Worm (Caenorhabditis elegans): ENCODE results near the gene str-27.

Gene str-27

DNA sequence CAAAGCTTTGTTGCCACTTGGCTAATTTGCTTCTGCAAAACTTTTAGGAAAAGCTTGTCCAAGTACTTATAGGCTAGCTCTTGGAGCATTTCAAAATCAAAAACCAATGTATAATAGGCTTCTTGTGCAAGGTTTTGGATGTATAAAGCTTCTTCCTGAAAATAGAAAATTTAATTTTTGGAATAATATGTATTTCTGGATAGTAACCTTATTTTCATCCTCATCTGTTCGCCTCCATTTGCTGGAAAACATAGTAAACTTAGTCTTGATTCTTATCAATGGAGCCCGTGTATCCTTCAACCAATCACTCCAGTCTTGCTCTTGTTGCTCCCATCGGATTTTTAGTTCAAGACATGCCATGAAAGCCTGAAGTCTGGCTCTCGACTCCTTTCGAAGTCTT is 18.9 kb downstream of the str-27 start, which contains the start of gene Y6E2A.4:
Gene Y6E2A.4, minus strand, starts transcription at position 101 of the 400 bp plus-strand sequence.
- TF ChIP-seq mep-1 (tag; optimal IDR thresholded peaks at IDR 0.05) (no peak), unc-120 (tag; optimal IDR thresholded peaks at IDR 0.05; ENCODE audit: poor library complexity, severe bottlenecking) (no peak), hlh-1 (tag; optimal IDR thresholded peaks at IDR 0.05) (no peak), nhr-12 (tag; optimal IDR thresholded peaks at IDR 0.05) (no peak), snpc-4 (tag; optimal IDR thresholded peaks at IDR 0.05) (no peak), mls-2 (tag; optimal IDR thresholded peaks at IDR 0.05) (no peak), cnd-1 (tag; optimal IDR thresholded peaks at IDR 0.05) (no peak), ceh-39 (tag; optimal IDR thresholded peaks at IDR 0.05) (no peak), nhr-76 (tag; optimal IDR thresholded peaks at IDR 0.05) (no peak), elt-1 (tag; optimal IDR thresholded peaks at IDR 0.05; ENCODE audit: borderline replicate concordance, insufficient read depth) (no peak), flh-1 (GFP tag; optimal IDR thresholded peaks at IDR 0.05) (no peak), ham-2 (GFP tag; optimal IDR thresholded peaks at IDR 0.05) (no peak), tbx-8 (GFP tag; optimal IDR thresholded peaks at IDR 0.05) (no peak), blmp-1 (tag; optimal IDR thresholded peaks at IDR 0.05) (no peak), M03D4.4 (tag; optimal IDR thresholded peaks at IDR 0.05) (no peak), nhr-237 (tag; optimal IDR thresholded peaks at IDR 0.05) (no peak), drap-1 (GFP tag; optimal IDR thresholded peaks at IDR 0.05) (no peak)

DNA sequence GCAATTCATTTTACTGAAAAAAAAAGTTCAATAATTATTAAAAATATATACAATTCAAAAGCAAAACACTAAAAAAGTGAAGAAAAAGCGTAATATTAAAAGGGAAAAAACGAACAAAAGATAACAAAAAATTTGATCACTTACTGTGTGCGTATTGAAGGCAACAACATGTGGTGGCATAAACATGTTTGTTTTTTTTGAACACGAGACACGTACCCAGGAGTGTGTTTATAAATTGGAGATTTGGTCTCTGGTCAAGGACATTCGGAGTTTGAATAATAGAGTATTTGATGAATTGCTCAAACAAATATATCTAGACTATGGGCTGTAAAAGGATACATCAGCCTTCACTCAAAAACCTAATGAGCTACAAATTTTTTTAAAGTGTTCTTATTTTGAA is 20.0 kb downstream of the str-27 start:
- TF ChIP-seq unc-120 (tag; optimal IDR thresholded peaks at IDR 0.05; ENCODE audit: poor library complexity, severe bottlenecking) (no peak), pha-4 (tag; optimal IDR thresholded peaks at IDR 0.05) (no peak), drap-1 (GFP tag; optimal IDR thresholded peaks at IDR 0.05) (no peak), elt-1 (tag; optimal IDR thresholded peaks at IDR 0.05; ENCODE audit: borderline replicate concordance, insufficient read depth) (no peak), lin-13 (tag; optimal IDR thresholded peaks at IDR 0.05) (no peak), sptf-1 (tag; optimal IDR thresholded peaks at IDR 0.05) (no peak), unc-39 (tag; optimal IDR thresholded peaks at IDR 0.05) (no peak), ham-2 (GFP tag; optimal IDR thresholded peaks at IDR 0.05) (no peak), nhr-237 (tag; optimal IDR thresholded peaks at IDR 0.05) (no peak), nhr-28 (tag; optimal IDR thresholded peaks at IDR 0.05) (no peak), nhr-76 (tag; optimal IDR thresholded peaks at IDR 0.05) (no peak), snpc-4 (tag; optimal IDR thresholded peaks at IDR 0.05) (no peak), ces-1 (GFP tag; optimal IDR thresholded peaks at IDR 0.05) (no peak), flh-1 (GFP tag; optimal IDR thresholded peaks at IDR 0.05) (no peak), cnd-1 (tag; optimal IDR thresholded peaks at IDR 0.05) (no peak), ztf-11 (tag; optimal IDR thresholded peaks at IDR 0.05) (no peak), lsy-2 (tag; optimal IDR thresholded peaks at IDR 0.05) (no peak), mab-5 (tag; optimal IDR thresholded peaks at IDR 0.05) (no peak), sem-2 (GFP tag; optimal IDR thresholded peaks at IDR 0.05) (no peak), mls-2 (tag; optimal IDR thresholded peaks at IDR 0.05) (no peak)

DNA sequence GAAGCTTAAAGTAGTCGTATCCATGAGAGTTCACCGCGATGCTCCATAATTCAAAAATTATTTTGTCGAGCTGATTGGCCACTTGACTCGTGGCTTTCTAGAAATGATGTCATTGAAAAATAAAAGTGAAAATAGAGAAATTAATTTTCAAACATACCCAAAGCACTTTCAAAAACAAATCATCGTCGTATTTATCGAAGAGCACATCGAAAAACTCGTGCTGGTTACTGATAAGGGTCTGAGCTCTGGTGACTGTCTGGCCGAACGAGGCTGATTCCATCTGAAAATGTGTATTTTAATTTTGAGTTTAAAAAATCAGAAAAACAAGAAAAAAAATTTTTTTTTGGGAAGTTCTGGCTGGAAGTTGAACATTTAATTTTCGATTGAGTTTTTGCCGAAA is 23.2 kb downstream of the str-27 start:
- no peak for TF ChIP-seq sptf-1 (tag; optimal IDR thresholded peaks at IDR 0.05)
- no peak for TF ChIP-seq elt-3 (tag; optimal IDR thresholded peaks at IDR 0.05)
- no peak for TF ChIP-seq ztf-11 (tag; optimal IDR thresholded peaks at IDR 0.05)
- no peak for TF ChIP-seq sem-2 (GFP tag; optimal IDR thresholded peaks at IDR 0.05)
- no peak for TF ChIP-seq nhr-237 (tag; optimal IDR thresholded peaks at IDR 0.05)
- no peak for TF ChIP-seq mab-5 (tag; optimal IDR thresholded peaks at IDR 0.05)
- no peak for TF ChIP-seq nhr-28 (tag; optimal IDR thresholded peaks at IDR 0.05)
- no peak for TF ChIP-seq ham-2 (GFP tag; optimal IDR thresholded peaks at IDR 0.05)
- TF ChIP-seq ceh-39 (tag; optimal IDR thresholded peaks at IDR 0.05): no peak
- TF ChIP-seq unc-39 (tag; optimal IDR thresholded peaks at IDR 0.05): no peak

ce11 chrV:15711898-15712297 is 23.7 kb downstream of the str-27 start, which contains the start of gene str-101:
str-101 (minus strand) TSS chrV:15711998.
- no peak for TF ChIP-seq drap-1 (GFP tag; optimal IDR thresholded peaks at IDR 0.05)
- no peak for TF ChIP-seq ham-2 (GFP tag; optimal IDR thresholded peaks at IDR 0.05)
- no peak for TF ChIP-seq lin-32 (GFP tag; optimal IDR thresholded peaks at IDR 0.05)
- no peak for TF ChIP-seq cnd-1 (tag; optimal IDR thresholded peaks at IDR 0.05)
- no peak for TF ChIP-seq nhr-12 (tag; optimal IDR thresholded peaks at IDR 0.05)
- TF ChIP-seq unc-120 (tag; optimal IDR thresholded peaks at IDR 0.05; ENCODE audit: poor library complexity, severe bottlenecking): no peak
- no peak for TF ChIP-seq elt-1 (tag; optimal IDR thresholded peaks at IDR 0.05; ENCODE audit: borderline replicate concordance, insufficient read depth)
- no peak for TF ChIP-seq bed-3 (GFP tag; optimal IDR thresholded peaks at IDR 0.05)
- TF ChIP-seq pha-4 (tag; optimal IDR thresholded peaks at IDR 0.05): no peak
- TF ChIP-seq zip-8 (tag; optimal IDR thresholded peaks at IDR 0.05): no peak
- TF ChIP-seq ztf-11 (tag; optimal IDR thresholded peaks at IDR 0.05): no peak
- TF ChIP-seq sem-2 (GFP tag; optimal IDR thresholded peaks at IDR 0.05): no peak

DNA sequence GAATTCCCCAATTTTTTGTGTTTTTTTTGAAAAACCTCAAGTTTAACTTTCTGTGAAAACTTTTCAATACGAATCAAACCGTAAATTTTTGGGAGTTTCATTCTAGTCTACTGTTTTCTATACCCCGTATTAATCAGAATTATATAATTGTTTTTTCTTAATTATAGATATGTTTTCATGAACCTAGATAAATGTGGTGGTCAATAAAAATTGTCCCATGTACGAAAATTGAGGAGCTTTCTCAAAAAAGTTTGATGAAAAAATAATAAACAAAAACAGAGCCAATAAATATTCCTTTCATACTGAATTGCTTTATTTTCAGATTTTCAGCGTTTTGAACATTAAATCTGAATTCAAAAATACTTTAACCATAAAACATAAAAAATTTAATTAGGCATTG is 25.2 kb downstream of the str-27 start, which contains the start of gene Y6E2A.1:
Gene Y6E2A.1, minus strand, starts transcription at position 101 of the 400 bp plus-strand sequence.
- TF ChIP-seq ceh-39 (tag; optimal IDR thresholded peaks at IDR 0.05) (no peak), hlh-1 (tag; optimal IDR thresholded peaks at IDR 0.05) (no peak), ces-1 (GFP tag; optimal IDR thresholded peaks at IDR 0.05) (no peak), elt-1 (tag; optimal IDR thresholded peaks at IDR 0.05; ENCODE audit: borderline replicate concordance, insufficient read depth) (no peak), flh-1 (GFP tag; optimal IDR thresholded peaks at IDR 0.05) (no peak), sptf-1 (tag; optimal IDR thresholded peaks at IDR 0.05) (no peak), snpc-4 (tag; optimal IDR thresholded peaks at IDR 0.05) (no peak), mls-2 (tag; optimal IDR thresholded peaks at IDR 0.05) (no peak), elt-3 (tag; optimal IDR thresholded peaks at IDR 0.05) (no peak), unc-62 (GFP tag; optimal IDR thresholded peaks at IDR 0.05) (no peak), zip-8 (tag; optimal IDR thresholded peaks at IDR 0.05) (no peak)

Measured in whole organism, mixed stage, embryonic.